Worm (Caenorhabditis elegans) whole organism, late embryonic: ENCODE results near the gene srh-269.

Experiments
- C38D4.7 ChIP-seq: fragments of 200-800 bp; sonication (Bioruptor generic); optimal IDR thresholded peaks from 2 replicates; lab custom pipeline; 2018; ENCODE audit warnings: mild to moderate bottlenecking, missing genetic modification characterization, moderate library complexity, missing compliant biosample characterization
- F13H6.1 ChIP-seq: sonication (generic microtip); optimal IDR thresholded peaks from 2 replicates; lab custom pipeline; 2016; ENCODE audit warnings: missing genetic modification characterization, missing compliant biosample characterization
- K09A11.1 ChIP-seq: sonication (generic microtip); optimal IDR thresholded peaks from 2 replicates; lab custom pipeline; 2017; ENCODE audit warnings: antibody characterized with exemption, mild to moderate bottlenecking, missing genetic modification characterization, missing compliant biosample characterization; ENCODE audit not compliant: insufficient read depth
- Y22D7AL.16 ChIP-seq: sonication (generic microtip); optimal IDR thresholded peaks from 2 replicates; lab custom pipeline; 2016; ENCODE audit warnings: missing genetic modification characterization, missing compliant biosample characterization
- ahr-1 ChIP-seq: sonication (generic microtip); optimal IDR thresholded peaks from 2 replicates; lab custom pipeline; 2016; ENCODE audit warnings: missing genetic modification characterization, missing compliant biosample characterization
- ama-1 ChIP-seq: fragments of 150-350 bp; optimal IDR thresholded peaks from 2 replicates; lab custom pipeline; 2014
- ceh-18 ChIP-seq: sonication (generic microtip); optimal IDR thresholded peaks from 2 replicates; lab custom pipeline; 2016; ENCODE audit warnings: missing genetic modification characterization, missing compliant biosample characterization
- che-1 ChIP-seq: sonication (generic microtip); optimal IDR thresholded peaks from 2 replicates; lab custom pipeline; 2016; ENCODE audit warnings: mild to moderate bottlenecking, missing genetic modification characterization, missing compliant biosample characterization
- dve-1 ChIP-seq: sonication (generic microtip); optimal IDR thresholded peaks from 2 replicates; lab custom pipeline; 2017; ENCODE audit warnings: antibody characterized with exemption, mild to moderate bottlenecking, missing genetic modification characterization, missing compliant biosample characterization
- elt-2 ChIP-seq: sonication (generic microtip); optimal IDR thresholded peaks from 2 replicates; lab custom pipeline; 2016; ENCODE audit warnings: missing genetic modification reagents, missing genetic modification characterization, missing compliant biosample characterization
- elt-4 ChIP-seq: sonication (generic microtip); optimal IDR thresholded peaks from 2 replicates; lab custom pipeline; 2016; ENCODE audit warnings: missing genetic modification characterization, missing compliant biosample characterization
- eyg-1 ChIP-seq: sonication (generic microtip); optimal IDR thresholded peaks from 2 replicates; lab custom pipeline; 2016; ENCODE audit warnings: missing genotype, missing genetic modification characterization, missing compliant biosample characterization
- fax-1 ChIP-seq: sonication (generic microtip); optimal IDR thresholded peaks from 2 replicates; lab custom pipeline; 2016; ENCODE audit warnings: missing genotype, missing genetic modification characterization, missing compliant biosample characterization
- hlh-13 ChIP-seq: fragments of 200-800 bp; sonication (Bioruptor generic); optimal IDR thresholded peaks from 2 replicates; lab custom pipeline; 2018; ENCODE audit warnings: mild to moderate bottlenecking, missing genetic modification characterization, missing compliant biosample characterization
- hlh-6 ChIP-seq: sonication (generic microtip); optimal IDR thresholded peaks from 2 replicates; lab custom pipeline; 2016; ENCODE audit warnings: missing genotype, missing genetic modification characterization, missing compliant biosample characterization
- mec-3 ChIP-seq: sonication (generic microtip); optimal IDR thresholded peaks from 2 replicates; lab custom pipeline; 2016; ENCODE audit warnings: borderline replicate concordance, missing genetic modification characterization, missing compliant biosample characterization
- nfya-1 ChIP-seq: sonication (generic microtip); optimal IDR thresholded peaks from 2 replicates; lab custom pipeline; 2017; ENCODE audit warnings: missing genetic modification characterization, mild to moderate bottlenecking, missing compliant biosample characterization, antibody characterized with exemption, moderate library complexity
- nhr-11 ChIP-seq: fragments of 150-350 bp; optimal IDR thresholded peaks from 2 replicates; lab custom pipeline; 2014; ENCODE audit warnings: missing biosample characterization, missing genetic modification characterization
- nhr-232 ChIP-seq: sonication (generic microtip); optimal IDR thresholded peaks from 2 replicates; lab custom pipeline; 2016; ENCODE audit warnings: missing genetic modification characterization, missing compliant biosample characterization
- npax-4 ChIP-seq: sonication (generic microtip); optimal IDR thresholded peaks from 2 replicates; lab custom pipeline; 2016; ENCODE audit warnings: missing genetic modification characterization, missing compliant biosample characterization
- pha-4 ChIP-seq: fragments of 150-350 bp; optimal IDR thresholded peaks from 2 replicates; lab custom pipeline; 2018; ENCODE audit warnings: missing biosample characterization, missing genetic modification reagents, missing genetic modification characterization
- ref-2 ChIP-seq: sonication (generic microtip); optimal IDR thresholded peaks from 2 replicates; lab custom pipeline; 2016; ENCODE audit warnings: missing genetic modification characterization, missing compliant biosample characterization
- rnt-1 ChIP-seq: sonication (generic microtip); optimal IDR thresholded peaks from 2 replicates; lab custom pipeline; 2016; ENCODE audit warnings: missing genetic modification characterization, missing compliant biosample characterization
- sdc-2 ChIP-seq: sonication (generic microtip); optimal IDR thresholded peaks from 2 replicates; lab custom pipeline; 2016; ENCODE audit warnings: missing genotype, missing genetic modification characterization, missing compliant biosample characterization
- sox-4 ChIP-seq: sonication (generic microtip); optimal IDR thresholded peaks from 2 replicates; lab custom pipeline; 2017; ENCODE audit warnings: mild to moderate bottlenecking, missing genetic modification characterization, inconsistent platforms, missing compliant biosample characterization
- unc-55 ChIP-seq: sonication (generic microtip); optimal IDR thresholded peaks from 2 replicates; lab custom pipeline; 2017; ENCODE audit warnings: missing biosample characterization, missing genetic modification reagents, missing genetic modification characterization
- unc-86 ChIP-seq: sonication (generic microtip); optimal IDR thresholded peaks from 2 replicates; lab custom pipeline; 2016; ENCODE audit warnings: missing genetic modification characterization, missing compliant biosample characterization
- zip-5 ChIP-seq: sonication (generic microtip); optimal IDR thresholded peaks from 2 replicates; lab custom pipeline; 2016; ENCODE audit warnings: missing genetic modification characterization, missing compliant biosample characterization

The srh-269 gene

ce11 chrV:16594514-16594913 is 2.7 kb upstream of the srh-269 start:
- TF ChIP-seq nhr-232 (tag; lab: Kevin White, UChicago) (no peak), eyg-1 (tag; lab: Kevin White, UChicago) (no peak), pha-4 (tag; lab: Kevin White, UChicago) (no peak), hlh-6 (no peak), nhr-11 (tag; lab: Kevin White, UChicago) (no peak), ref-2 (tag; lab: Kevin White, UChicago) (no peak), fax-1 (tag; lab: Kevin White, UChicago) (no peak), sdc-2 (tag; lab: Kevin White, UChicago) (no peak), sox-4 (tag; lab: Kevin White, UChicago) (no peak), unc-55 (GFP tag; lab: Kevin White, UChicago) (no peak), rnt-1 (tag; lab: Kevin White, UChicago) (no peak), mec-3 (tag; lab: Kevin White, UChicago) (no peak), F13H6.1 (tag; lab: Kevin White, UChicago) (no peak), ceh-18 (tag; lab: Kevin White, UChicago) (no peak)

ce11 chrV:16593792-16594059 is 1.9 kb upstream of the srh-269 start:
- TF ChIP-seq npax-4 (no peak), elt-4 (peak; percentile 20)

ce11 chrV:16592947-16593791 is 1.3 kb upstream of the srh-269 start:
- TF ChIP-seq elt-2 (tag; lab: Kevin White, UChicago) (peak; percentile 81), hlh-13 (GFP tag; lab: Kevin White, UChicago) (peak; percentile 4), K09A11.1 (tag; lab: Kevin White, UChicago) (no peak), dve-1 (tag; lab: Kevin White, UChicago) (peak; percentile 85)

ce11 chrV:16589488-16589887 is 2.4 kb downstream of the srh-269 start:
- TF ChIP-seq nhr-11 (tag; lab: Kevin White, UChicago) (no peak), unc-86 (tag; lab: Kevin White, UChicago) (no peak), ama-1 (lab: Kevin White, UChicago) (no peak), pha-4 (tag; lab: Kevin White, UChicago) (no peak), ahr-1 (tag; lab: Kevin White, UChicago) (no peak), ref-2 (tag; lab: Kevin White, UChicago) (no peak), Y22D7AL.16 (tag; lab: Kevin White, UChicago) (no peak), elt-4 (no peak)
- TF ChIP-seq, all 69 proteins: peak for 0

- TF ChIP-seq C38D4.7 (no peak), zip-5 (tag; lab: Kevin White, UChicago) (no peak), Y22D7AL.16 (tag; lab: Kevin White, UChicago) (no peak)
Measured at ce11 chrV:16588428-16588827, 3.4 kb downstream of the srh-269 start, which contains the start of gene srw-73. Gene srw-73 (minus strand): TSS chrV:16588528.

- no peak for TF ChIP-seq npax-4
- TF ChIP-seq, all 69 proteins: peak for 0
Measured at ce11 chrV:16582973-16583372, 8.9 kb downstream of the srh-269 start, which contains the start of gene str-150. Gene str-150 (plus strand): TSS chrV:16583273.

ce11 chrV:16581061-16581460 is 10.8 kb downstream of the srh-269 start:
- TF ChIP-seq che-1 (tag; lab: Kevin White, UChicago) (no peak), nfya-1 (tag; lab: Kevin White, UChicago) (no peak), ref-2 (tag; lab: Kevin White, UChicago) (no peak)
